Fruit fly (Drosophila melanogaster): ENCODE measurements around the gene CG8003.

CG8003 gene

dm6 chr3L:10637819-10638218, 23.5 kb upstream of the CG8003 start, which contains the start of gene Cnep1r2 (continued):
- TF ChIP-seq slbo (GFP tag; IDR thresholded peaks at IDR 0.05) (peak; percentile 98), pros (GFP tag; optimal IDR thresholded peaks at IDR 0.05) (peak; percentile 60), zf30C (GFP tag; optimal IDR thresholded peaks at IDR 0.05) (peak; percentile 47), CG15479 (GFP tag; optimal IDR thresholded peaks at IDR 0.05) (peak; percentile 75), Vsx1 (GFP tag; optimal IDR thresholded peaks at IDR 0.05) (peak; percentile 88), CG33213 (GFP tag; optimal IDR thresholded peaks at IDR 0.05) (peak; percentile 31), sc (optimal IDR thresholded peaks at IDR 0.05) (no peak), sc (GFP tag; optimal IDR thresholded peaks at IDR 0.05) (peak; percentile 94), ro (GFP tag; IDR thresholded peaks at IDR 0.05) (peak; percentile 93), Dek (tag; optimal IDR thresholded peaks at IDR 0.05) (peak; percentile 96), da (GFP tag; optimal IDR thresholded peaks at IDR 0.05) (no peak), CG1603 (tag; optimal IDR thresholded peaks at IDR 0.05) (no peak), shn (GFP tag; optimal IDR thresholded peaks at IDR 0.05) (peak; percentile 59), tin (GFP tag; optimal IDR thresholded peaks at IDR 0.05) (peak; percentile 93), Trl (optimal IDR thresholded peaks at IDR 0.05) (no peak), Trl (GFP tag; optimal IDR thresholded peaks at IDR 0.05) (peak; percentile 65), CG1529 (GFP tag; optimal IDR thresholded peaks at IDR 0.05) (peak; percentile 85), CG4707 (GFP tag; optimal IDR thresholded peaks at IDR 0.05) (peak; percentile 72), CG33557 (GFP tag; optimal IDR thresholded peaks at IDR 0.05) (peak; percentile 98), pfk (GFP tag; optimal IDR thresholded peaks at IDR 0.05) (peak; percentile 59), ewg (GFP tag; optimal IDR thresholded peaks at IDR 0.05) (peak; percentile 90), CG3726 (GFP tag; IDR thresholded peaks at IDR 0.05) (peak; percentile 88; the same call in 2 of the 3 replicates), repo (GFP tag; optimal IDR thresholded peaks at IDR 0.05) (peak; percentile 33), CG18619 (GFP tag; optimal IDR thresholded peaks at IDR 0.05) (peak; percentile 96), Hr39 (optimal IDR thresholded peaks at IDR 0.05) (no peak), gsb (GFP tag; IDR thresholded peaks at IDR 0.05) (peak; percentile 87), ind (GFP tag; optimal IDR thresholded peaks at IDR 0.05) (peak; percentile 96), mam (GFP tag; optimal IDR thresholded peaks at IDR 0.05) (peak; percentile 82), BtbVII (GFP tag; optimal IDR thresholded peaks at IDR 0.05) (peak; percentile 86), hth (optimal IDR thresholded peaks at IDR 0.05) (no peak), CG10147 (GFP tag; optimal IDR thresholded peaks at IDR 0.05) (peak; percentile 89), tna (GFP tag; IDR thresholded peaks at IDR 0.05; ENCODE audit: partially characterized antibody) (no peak), sqz (GFP tag; optimal IDR thresholded peaks at IDR 0.05) (peak; percentile 95), salm (tag; optimal IDR thresholded peaks at IDR 0.05) (peak; percentile 95), CG10431 (GFP tag; optimal IDR thresholded peaks at IDR 0.05) (peak; percentile 90), CG15601 (tag; optimal IDR thresholded peaks at IDR 0.05) (peak; percentile 96), yki (optimal IDR thresholded peaks at IDR 0.05) (no peak), Eip74EF (GFP tag; optimal IDR thresholded peaks at IDR 0.05) (no peak), Hr51 (GFP tag; optimal IDR thresholded peaks at IDR 0.05) (peak; percentile 85 to 97), CG10209 (GFP tag; optimal IDR thresholded peaks at IDR 0.05) (peak; percentile 97), E2f1 (GFP tag; IDR thresholded peaks at IDR 0.05) (peak; percentile 96), Antp (GFP tag; optimal IDR thresholded peaks at IDR 0.05) (peak; percentile 66), CG5245 (GFP tag; optimal IDR thresholded peaks at IDR 0.05) (peak; percentile 79), CG7357 (GFP tag; IDR thresholded peaks at IDR 0.05) (peak; percentile 89), CG12744 (GFP tag; optimal IDR thresholded peaks at IDR 0.05) (no peak), jumu (GFP tag; optimal IDR thresholded peaks at IDR 0.05) (peak; percentile 53), CG2712 (tag; optimal IDR thresholded peaks at IDR 0.05) (peak; percentile 98), Sox100B (GFP tag; optimal IDR thresholded peaks at IDR 0.05) (peak; percentile 94), Optix (GFP tag; IDR thresholded peaks at IDR 0.05) (peak; percentile 80; the same call in 2 of the 3 replicates), HLH3B (GFP tag; IDR thresholded peaks at IDR 0.05) (peak; percentile 95), CG3281 (GFP tag; optimal IDR thresholded peaks at IDR 0.05) (peak; percentile 93), Jarid2 (GFP tag; optimal IDR thresholded peaks at IDR 0.05) (peak; percentile 77)

Data from whole organism, embryonic.